Worm (Caenorhabditis elegans): ENCODE data around the gene col-43.

DNA sequence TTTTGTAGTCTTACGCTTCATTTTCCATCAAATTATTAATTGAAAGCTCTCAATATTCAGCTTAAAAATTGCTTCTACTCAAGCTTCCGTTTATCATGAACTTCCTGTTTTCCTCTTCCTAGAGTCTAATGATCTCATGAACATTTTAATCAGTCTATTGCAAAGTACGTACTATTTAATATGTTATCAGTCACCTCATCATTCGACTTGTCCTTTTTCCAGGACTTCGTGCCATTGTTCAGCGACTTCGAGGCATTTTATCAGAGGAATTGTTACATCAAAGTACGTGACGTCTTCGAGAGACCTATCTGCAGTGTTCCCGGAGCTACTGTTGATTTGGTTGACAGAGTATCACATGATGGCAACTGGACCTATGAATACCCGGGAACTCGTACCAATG lies 30.9 kb downstream of the col-43 start:
- TF ChIP-seq W03F9.2 (tag; optimal IDR thresholded peaks at IDR 0.05) (no peak), him-1 (tag; optimal IDR thresholded peaks at IDR 0.05) (no peak), dao-5 (tag; optimal IDR thresholded peaks at IDR 0.05) (no peak)
